Worm (Caenorhabditis elegans) whole organism, mixed stage, embryonic: ENCODE results near the gene F42G4.5.
"Not testable (repeated sequence)": the region's sequence is repeated elsewhere in the genome, so short reads cannot be mapped to it uniquely, and the experiment has no call there.

Experiments
- M03D4.4 ChIP-seq: sonication (generic microtip); optimal IDR thresholded peaks from 2 replicates; lab custom pipeline; 2017; ENCODE audit warnings: mild to moderate bottlenecking, missing genetic modification characterization, missing compliant biosample characterization
- bed-3 ChIP-seq: fragments of 200-800 bp; sonication (Bioruptor generic); optimal IDR thresholded peaks from 3 replicates; lab custom pipeline; 2018; ENCODE audit warnings: mild to moderate bottlenecking, missing genetic modification characterization, moderate library complexity, missing compliant biosample characterization
- ceh-43 ChIP-seq: fragments of 200-800 bp; sonication (Bioruptor generic); optimal IDR thresholded peaks from 2 replicates; lab custom pipeline; 2018; ENCODE audit warnings: mild to moderate bottlenecking, missing genetic modification characterization, moderate library complexity, missing compliant biosample characterization
- ceh-83 ChIP-seq: fragments of 200-800 bp; sonication (Bioruptor generic); optimal IDR thresholded peaks from 2 replicates; lab custom pipeline; 2018; ENCODE audit warnings: mild to moderate bottlenecking, missing genetic modification characterization, missing compliant biosample characterization
- ces-1 ChIP-seq: fragments of 150-350 bp; optimal IDR thresholded peaks from 2 replicates; lab custom pipeline; 2014; ENCODE audit warnings: missing biosample characterization, missing genetic modification reagents, missing genetic modification characterization
- cnd-1 ChIP-seq: fragments of 200-800 bp; sonication (Bioruptor generic); optimal IDR thresholded peaks from 2 replicates; lab custom pipeline; 2018; ENCODE audit warnings: mild to moderate bottlenecking, missing genetic modification characterization, missing compliant biosample characterization
- drap-1 ChIP-seq: fragments of 200-800 bp; sonication (Bioruptor generic); optimal IDR thresholded peaks from 3 replicates; lab custom pipeline; 2018; ENCODE audit warnings: mild to moderate bottlenecking, missing genetic modification characterization, missing compliant biosample characterization
- elt-1 ChIP-seq: sonication (generic microtip); optimal IDR thresholded peaks from 2 replicates; lab custom pipeline; 2017; ENCODE audit warnings: missing genetic modification characterization, mild to moderate bottlenecking, missing compliant biosample characterization, antibody characterized with exemption, moderate library complexity, borderline replicate concordance; ENCODE audit not compliant: insufficient read depth
- ham-2 ChIP-seq: fragments of 200-800 bp; sonication (Bioruptor generic); optimal IDR thresholded peaks from 2 replicates; lab custom pipeline; 2018; ENCODE audit warnings: mild to moderate bottlenecking, missing genetic modification characterization, missing compliant biosample characterization
- lin-13 ChIP-seq: fragments of 150-350 bp; optimal IDR thresholded peaks from 2 replicates; lab custom pipeline; 2014; ENCODE audit warnings: missing biosample characterization, missing genetic modification characterization
- lsy-2 ChIP-seq: fragments of 150-350 bp; optimal IDR thresholded peaks from 2 replicates; lab custom pipeline; 2014; ENCODE audit warnings: missing biosample characterization, missing genetic modification characterization
- mab-5 ChIP-seq: fragments of 150-350 bp; optimal IDR thresholded peaks from 2 replicates; lab custom pipeline; 2014; ENCODE audit warnings: missing biosample characterization, missing genetic modification characterization
- mep-1 ChIP-seq: fragments of 150-350 bp; optimal IDR thresholded peaks from 2 replicates; lab custom pipeline; 2017; ENCODE audit warnings: missing biosample characterization, missing genetic modification reagents, missing genetic modification characterization, inconsistent platforms
- nhr-12 ChIP-seq: fragments of 150-350 bp; optimal IDR thresholded peaks from 2 replicates; lab custom pipeline; 2014; ENCODE audit warnings: missing biosample characterization, missing genetic modification characterization
- nhr-2 ChIP-seq: fragments of 150-350 bp; optimal IDR thresholded peaks from 2 replicates; lab custom pipeline; 2014; ENCODE audit warnings: missing biosample characterization, missing genetic modification characterization
- nhr-237 ChIP-seq: fragments of 150-350 bp; optimal IDR thresholded peaks from 2 replicates; lab custom pipeline; 2014; ENCODE audit warnings: missing biosample characterization, missing genetic modification characterization
- nhr-28 ChIP-seq: fragments of 150-350 bp; optimal IDR thresholded peaks from 2 replicates; lab custom pipeline; 2014; ENCODE audit warnings: missing biosample characterization, missing genetic modification characterization
- pha-4 ChIP-seq: fragments of 150-350 bp; optimal IDR thresholded peaks from 2 replicates; lab custom pipeline; 2018; ENCODE audit warnings: missing biosample characterization, missing genetic modification reagents, missing genetic modification characterization
- sem-2 ChIP-seq: fragments of 200-800 bp; sonication (Bioruptor generic); optimal IDR thresholded peaks from 2 replicates; lab custom pipeline; 2018; ENCODE audit warnings: mild to moderate bottlenecking, missing genetic modification characterization, missing compliant biosample characterization
- sptf-1 ChIP-seq: sonication (generic microtip); optimal IDR thresholded peaks from 2 replicates; lab custom pipeline; 2017; ENCODE audit warnings: mild to moderate bottlenecking, missing genetic modification characterization, moderate library complexity, missing compliant biosample characterization
- unc-120 ChIP-seq: sonication (generic microtip); optimal IDR thresholded peaks from 2 replicates; lab custom pipeline; 2017; ENCODE audit warnings: missing genetic modification characterization, missing compliant biosample characterization; ENCODE audit not compliant: poor library complexity, severe bottlenecking
- unc-62 ChIP-seq: fragments of 150-350 bp; optimal IDR thresholded peaks from 2 replicates; lab custom pipeline; 2014; ENCODE audit warnings: missing biosample characterization, missing genetic modification reagents, missing genetic modification characterization
- zip-8 ChIP-seq: fragments of 150-350 bp; optimal IDR thresholded peaks from 2 replicates; lab custom pipeline; 2014; ENCODE audit warnings: missing biosample characterization, missing genetic modification characterization

F42G4.5 gene

ce11 chrII:13030567-13031188 lies 42.6 kb upstream of the F42G4.5 start:
- TF ChIP-seq unc-62 (GFP tag; lab: Kevin White, UChicago) (peak; percentile 4), mep-1 (tag; lab: Kevin White, UChicago) (peak; percentile 40), mab-5 (tag; lab: Kevin White, UChicago) (peak; percentile 33), unc-120 (tag; lab: Kevin White, UChicago) (peak; percentile 65), cnd-1 (tag; lab: Kevin White, UChicago) (no peak), ces-1 (peak; percentile 18), lin-13 (tag; lab: Kevin White, UChicago) (peak; percentile 53), ham-2 (GFP tag; lab: Kevin White, UChicago) (peak; percentile 3), pha-4 (tag; lab: Kevin White, UChicago) (peak; percentile 39), nhr-237 (peak; percentile 37), sptf-1 (tag; lab: Kevin White, UChicago) (no peak), elt-1 (tag; lab: Kevin White, UChicago) (peak; percentile 20), nhr-28 (tag; lab: Kevin White, UChicago) (no peak), lsy-2 (tag; lab: Kevin White, UChicago) (peak; percentile 31)

ce11 chrII:13031649-13032191 lies 41.6 kb upstream of the F42G4.5 start, which contains the start of gene F18A11.2:
F18A11.2 (plus strand) TSS chrII:13031699.
- TF ChIP-seq unc-62 (GFP tag; lab: Kevin White, UChicago); mep-1 (tag; lab: Kevin White, UChicago); ceh-43 (GFP tag; lab: Kevin White, UChicago): not testable (repeated sequence)

ce11 chrII:13036717-13037116 lies 36.6 kb upstream of the F42G4.5 start, which contains the start of gene F18A11.3:
F18A11.3 (minus strand) TSS chrII:13036841.
- TF ChIP-seq M03D4.4 (tag; lab: Kevin White, UChicago) = no peak
- no peak for TF ChIP-seq nhr-2 (tag; lab: Kevin White, UChicago)
- TF ChIP-seq lsy-2 (tag; lab: Kevin White, UChicago) = peak; percentile 16
- no peak for TF ChIP-seq nhr-28 (tag; lab: Kevin White, UChicago)
- TF ChIP-seq ces-1 = peak; percentile 2
- no peak for TF ChIP-seq ceh-43 (GFP tag; lab: Kevin White, UChicago)
- TF ChIP-seq lin-13 (tag; lab: Kevin White, UChicago) = no peak
- no peak for TF ChIP-seq nhr-12 (tag; lab: Kevin White, UChicago)
- no peak for TF ChIP-seq ceh-83 (GFP tag; lab: Kevin White, UChicago)
- no peak for TF ChIP-seq zip-8 (tag; lab: Kevin White, UChicago)
- TF ChIP-seq unc-62 (GFP tag; lab: Kevin White, UChicago) = no peak
- TF ChIP-seq unc-120 (tag; lab: Kevin White, UChicago) = no peak
- no peak for TF ChIP-seq cnd-1 (tag; lab: Kevin White, UChicago)
- no peak for TF ChIP-seq sem-2 (GFP tag; lab: Kevin White, UChicago)
- TF ChIP-seq mep-1 (tag; lab: Kevin White, UChicago) = peak; percentile 42

- not testable (repeated sequence) for TF ChIP-seq sptf-1 (tag; lab: Kevin White, UChicago); sem-2 (GFP tag; lab: Kevin White, UChicago); nhr-28 (tag; lab: Kevin White, UChicago)
Measured at ce11 chrII:13043433-13044054, 29.7 kb upstream of the F42G4.5 start, which contains the start of gene puf-6. puf-6 (minus strand) TSS chrII:13043445.

ce11 chrII:13047106-13047505 lies 26.2 kb upstream of the F42G4.5 start, which contains the start of gene F42G4.7:
F42G4.7 (minus strand) TSS chrII:13047290.
- not testable (repeated sequence) for TF ChIP-seq mab-5 (tag; lab: Kevin White, UChicago); bed-3; drap-1
- TF ChIP-seq, all 35 proteins: peak for 0; not testable (repeated sequence) for 35

- not testable (repeated sequence) for TF ChIP-seq ceh-43 (GFP tag; lab: Kevin White, UChicago); lsy-2 (tag; lab: Kevin White, UChicago); M03D4.4 (tag; lab: Kevin White, UChicago)
- TF ChIP-seq, all 35 proteins: peak for 0; not testable (repeated sequence) for 35
Measured at ce11 chrII:13047609-13048008, 25.7 kb upstream of the F42G4.5 start, which contains the start of gene F42G4.2. F42G4.2 (plus strand) TSS chrII:13047909.
